Worm (Caenorhabditis elegans) whole organism, young adult: Measurements from ENCODE around the gene ZK418.2.

Experiments
- akir-1 ChIP-seq: fragments of 200-800 bp; sonication (Bioruptor generic); optimal IDR thresholded peaks from 2 replicates; lab custom pipeline; 2018; ENCODE audit warnings: mild to moderate bottlenecking, missing genetic modification characterization, moderate library complexity, missing compliant biosample characterization
- ama-1 ChIP-seq, 3 experiments: fragments of 150-350 bp in 1 of 3; sonication (generic microtip) in 2 of 3; optimal IDR thresholded peaks; 2 replicates each; lab custom pipeline; 2014 to 2018; ENCODE audit warnings: missing biosample characterization in 2 of 3, missing genetic modification characterization in 2 of 3, missing genetic modification reagents in 2 of 3
- dpl-1 ChIP-seq: fragments of 150-350 bp; optimal IDR thresholded peaks from 2 replicates; lab custom pipeline; 2014; ENCODE audit warnings: missing biosample characterization, missing genetic modification reagents, missing genetic modification characterization
- egl-18 ChIP-seq: fragments of 200-800 bp; sonication (Bioruptor generic); IDR thresholded peaks from 2 replicates; pipeline ENCODE4 v1.3.6; 2022; ENCODE audit warnings: missing genetic modification reagents, missing genetic modification characterization, missing compliant biosample characterization
- egl-44 ChIP-seq: fragments of 200-800 bp; sonication (Bioruptor generic); IDR thresholded peaks from 2 replicates; pipeline ENCODE4 v1.3.6; 2022; ENCODE audit warnings: missing genetic modification reagents, missing genetic modification characterization, missing compliant biosample characterization
- ets-4 ChIP-seq: fragments of 200-800 bp; sonication (Bioruptor generic); optimal IDR thresholded peaks from 2 replicates; lab custom pipeline; 2018; ENCODE audit warnings: mild to moderate bottlenecking, missing genetic modification characterization, missing compliant biosample characterization
- hsf-1 ChIP-seq: fragments of 200-800 bp; sonication (Bioruptor generic); IDR thresholded peaks from 2 replicates; pipeline ENCODE4 v1.3.6; 2022; ENCODE audit warnings: missing genetic modification reagents, missing genetic modification characterization, missing compliant biosample characterization
- lin-40 ChIP-seq: sonication (generic microtip); optimal IDR thresholded peaks from 2 replicates; lab custom pipeline; 2016; ENCODE audit warnings: missing genetic modification characterization, mild to moderate bottlenecking, missing compliant biosample characterization, missing genotype, missing genetic modification reagents
- pha-4 ChIP-seq: fragments of 150-350 bp; sonication (generic microtip); optimal IDR thresholded peaks from 2 replicates; lab custom pipeline; 2014; ENCODE audit warnings: missing biosample characterization, missing genetic modification reagents, missing genetic modification characterization
- sea-2 ChIP-seq: fragments of 200-800 bp; sonication (Bioruptor generic); IDR thresholded peaks from 2 replicates; pipeline ENCODE4 v1.3.6; 2022; ENCODE audit warnings: missing genetic modification characterization, missing compliant biosample characterization
- snpc-4 ChIP-seq, 5 experiments: fragments of 150-350 bp in 1 of 5; sonication (generic microtip) in 4 of 5; optimal IDR thresholded peaks; 2 replicates each; lab custom pipeline; 2014 to 2018; ENCODE audit warnings: missing genetic modification characterization in 5 of 5, missing biosample characterization in 3 of 5, antibody characterized with exemption in 2 of 5, mild to moderate bottlenecking in 2 of 5, missing compliant biosample characterization in 2 of 5, missing genotype in 2 of 5, moderate library complexity in 2 of 5, missing genetic modification reagents in 1 of 5
- somi-1 ChIP-seq: fragments of 200-800 bp; sonication (Bioruptor generic); optimal IDR thresholded peaks from 2 replicates; lab custom pipeline; 2018; ENCODE audit warnings: mild to moderate bottlenecking, missing genetic modification characterization, missing compliant biosample characterization
- unc-62 ChIP-seq: fragments of 150-350 bp; optimal IDR thresholded peaks from 2 replicates; lab custom pipeline; 2014; ENCODE audit warnings: missing biosample characterization, missing genetic modification reagents, missing genetic modification characterization
- ztf-18 ChIP-seq: sonication (generic microtip); optimal IDR thresholded peaks from 2 replicates; lab custom pipeline; 2016; ENCODE audit warnings: missing genotype, mild to moderate bottlenecking, missing genetic modification characterization, missing compliant biosample characterization

ce11 chrIII:7133559-7133958, 42.4 kb downstream of the ZK418.2 start, which contains the start of the genes pot-1 and ggtb-1:
- TF ChIP-seq lin-40 (tag; lab: Kevin White, UChicago): no peak
- no peak for TF ChIP-seq egl-44
- no peak for TF ChIP-seq ztf-18
- TF ChIP-seq snpc-4 (GFP tag; optimal IDR thresholded peaks at IDR 0.05; lab: Kevin White, UChicago): no peak
- TF ChIP-seq snpc-4 (tag; optimal IDR thresholded peaks at IDR 0.05; lab: Kevin White, UChicago): no peak
- TF ChIP-seq akir-1 (GFP tag; lab: Kevin White, UChicago): no peak
- no peak for TF ChIP-seq dpl-1 (GFP tag; lab: Kevin White, UChicago)
- no peak for TF ChIP-seq unc-62 (GFP tag; lab: Kevin White, UChicago)
- TF ChIP-seq egl-18 (GFP tag; lab: Robert Waterston, UW): no peak
- TF ChIP-seq ama-1 (optimal IDR thresholded peaks at IDR 0.05; lab: Kevin White, UChicago): no peak
- TF ChIP-seq ama-1 (GFP tag; optimal IDR thresholded peaks at IDR 0.05; lab: Kevin White, UChicago): no peak
- no peak for TF ChIP-seq ets-4
- TF ChIP-seq somi-1 (GFP tag; lab: Kevin White, UChicago): no peak
- no peak for TF ChIP-seq sea-2
- no peak for TF ChIP-seq pha-4 (tag; lab: Kevin White, UChicago)
- no peak for TF ChIP-seq hsf-1 (GFP tag; lab: Robert Waterston, UW)
